Worm (Caenorhabditis elegans) whole organism, L2 larva: ENCODE measurements around the gene Y61A9LA.1.

Experiments used
- F13H6.1 ChIP-seq: sonication (generic microtip); optimal IDR thresholded peaks from 2 replicates; lab custom pipeline; 2016; ENCODE audit warnings: missing genetic modification characterization, missing compliant biosample characterization
- R02D3.7 ChIP-seq: fragments of 150-350 bp; optimal IDR thresholded peaks from 2 replicates; lab custom pipeline; 2014; ENCODE audit warnings: missing biosample characterization, missing genetic modification characterization
- ZK546.5 ChIP-seq: sonication (generic microtip); optimal IDR thresholded peaks from 2 replicates; lab custom pipeline; 2017; ENCODE audit warnings: missing biosample characterization, missing genetic modification characterization
- alr-1 ChIP-seq: fragments of 150-350 bp; optimal IDR thresholded peaks from 2 replicates; lab custom pipeline; 2014; ENCODE audit warnings: missing biosample characterization, missing genetic modification characterization
- blmp-1 ChIP-seq: sonication (generic microtip); optimal IDR thresholded peaks from 2 replicates; lab custom pipeline; 2017; ENCODE audit warnings: missing genetic modification characterization, mild to moderate bottlenecking, missing compliant biosample characterization, antibody characterized with exemption, moderate library complexity; ENCODE audit not compliant: insufficient read depth
- ceh-16 ChIP-seq: fragments of 150-350 bp; optimal IDR thresholded peaks from 2 replicates; lab custom pipeline; 2014; ENCODE audit warnings: missing biosample characterization, missing genetic modification characterization
- ceh-82 ChIP-seq: fragments of 150-350 bp; optimal IDR thresholded peaks from 2 replicates; lab custom pipeline; 2014; ENCODE audit warnings: missing biosample characterization, missing genetic modification characterization
- crh-2 ChIP-seq: sonication (generic microtip); optimal IDR thresholded peaks from 2 replicates; lab custom pipeline; 2017; ENCODE audit warnings: missing biosample characterization, missing genetic modification characterization
- dmd-4 ChIP-seq: sonication (generic microtip); optimal IDR thresholded peaks from 2 replicates; lab custom pipeline; 2017; ENCODE audit warnings: missing biosample characterization, missing genetic modification characterization
- egl-27 ChIP-seq: sonication (generic microtip); optimal IDR thresholded peaks from 3 replicates; lab custom pipeline; 2017; ENCODE audit warnings: missing biosample characterization, missing genetic modification reagents, missing genetic modification characterization
- elt-1 ChIP-seq: fragments of 150-350 bp; optimal IDR thresholded peaks from 2 replicates; lab custom pipeline; 2014; ENCODE audit warnings: missing biosample characterization, missing genetic modification characterization
- elt-3 ChIP-seq: sonication (generic microtip); optimal IDR thresholded peaks from 2 replicates; lab custom pipeline; 2017; ENCODE audit warnings: missing biosample characterization, missing genetic modification characterization
- fos-1 ChIP-seq: fragments of 150-350 bp; optimal IDR thresholded peaks from 2 replicates; lab custom pipeline; 2014; ENCODE audit warnings: missing biosample characterization, missing genetic modification characterization
- gmeb-1 ChIP-seq: fragments of 150-350 bp; optimal IDR thresholded peaks from 2 replicates; lab custom pipeline; 2014; ENCODE audit warnings: missing biosample characterization, missing genetic modification characterization
- lin-11 ChIP-seq: fragments of 150-350 bp; sonication (generic microtip); optimal IDR thresholded peaks from 2 replicates; lab custom pipeline; 2014; ENCODE audit warnings: missing biosample characterization, missing genetic modification characterization, inconsistent platforms, mixed read lengths
- lin-39 ChIP-seq: fragments of 150-350 bp; optimal IDR thresholded peaks from 2 replicates; lab custom pipeline; 2014; ENCODE audit warnings: missing biosample characterization, missing genetic modification reagents, missing genetic modification characterization
- lsy-2 ChIP-seq, 2 experiments: fragments of 150-350 bp in 1 of 2; sonication (generic microtip) in 1 of 2; optimal IDR thresholded peaks; 2 replicates each; lab custom pipeline; 2014 to 2017; ENCODE audit warnings: missing biosample characterization in 2 of 2, missing genetic modification characterization in 2 of 2
- mbf-1 ChIP-seq: sonication (generic microtip); optimal IDR thresholded peaks from 2 replicates; lab custom pipeline; 2017; ENCODE audit warnings: missing biosample characterization, missing genetic modification characterization
- mdl-1 ChIP-seq, 2 experiments: fragments of 150-350 bp in 1 of 2; sonication (generic microtip) in 1 of 2; optimal IDR thresholded peaks; 2 replicates each; lab custom pipeline; 2017; ENCODE audit warnings: missing biosample characterization in 2 of 2, missing genetic modification characterization in 2 of 2
- nhr-11 ChIP-seq: fragments of 150-350 bp; optimal IDR thresholded peaks from 2 replicates; lab custom pipeline; 2014; ENCODE audit warnings: missing biosample characterization, missing genetic modification characterization
- nhr-12 ChIP-seq: fragments of 150-350 bp; optimal IDR thresholded peaks from 2 replicates; lab custom pipeline; 2014; ENCODE audit warnings: missing biosample characterization, missing genetic modification characterization
- nhr-129 ChIP-seq: fragments of 150-350 bp; optimal IDR thresholded peaks from 2 replicates; lab custom pipeline; 2014; ENCODE audit warnings: missing biosample characterization, missing genetic modification characterization
- nhr-21 ChIP-seq: fragments of 150-350 bp; optimal IDR thresholded peaks from 2 replicates; lab custom pipeline; 2014; ENCODE audit warnings: missing biosample characterization, missing genetic modification characterization
- nhr-23 ChIP-seq: fragments of 150-350 bp; optimal IDR thresholded peaks from 2 replicates; lab custom pipeline; 2014; ENCODE audit warnings: missing biosample characterization, missing genetic modification reagents, missing genetic modification characterization
- nhr-237 ChIP-seq: fragments of 150-350 bp; optimal IDR thresholded peaks from 2 replicates; lab custom pipeline; 2014; ENCODE audit warnings: missing biosample characterization, missing genetic modification characterization
- nhr-25 ChIP-seq: fragments of 150-350 bp; sonication (generic microtip); optimal IDR thresholded peaks from 3 replicates; lab custom pipeline; 2014; ENCODE audit warnings: missing biosample characterization, missing genetic modification characterization
- nhr-6 ChIP-seq: fragments of 150-350 bp; optimal IDR thresholded peaks from 2 replicates; lab custom pipeline; 2014; ENCODE audit warnings: missing biosample characterization, missing genetic modification characterization
- peb-1 ChIP-seq: fragments of 150-350 bp; optimal IDR thresholded peaks from 2 replicates; lab custom pipeline; 2014; ENCODE audit warnings: missing biosample characterization, missing genetic modification characterization
- skn-1 ChIP-seq: sonication (generic microtip); optimal IDR thresholded peaks from 2 replicates; lab custom pipeline; 2017; ENCODE audit warnings: missing biosample characterization, missing genetic modification characterization
- sma-3 ChIP-seq: sonication (generic microtip); optimal IDR thresholded peaks from 2 replicates; lab custom pipeline; 2016; ENCODE audit warnings: missing genetic modification reagents, missing genetic modification characterization, missing compliant biosample characterization
- sma-9 ChIP-seq, 2 experiments: fragments of 150-350 bp in 1 of 2; sonication (generic microtip) in 1 of 2; optimal IDR thresholded peaks; 2 replicates each; lab custom pipeline; 2014 to 2016; ENCODE audit warnings: missing genetic modification characterization in 2 of 2, mild to moderate bottlenecking in 1 of 2, missing biosample characterization in 1 of 2, missing compliant biosample characterization in 1 of 2, missing genetic modification reagents in 1 of 2, moderate library complexity in 1 of 2
- snpc-4 ChIP-seq: fragments of 150-350 bp; optimal IDR thresholded peaks from 2 replicates; lab custom pipeline; 2014; ENCODE audit warnings: missing biosample characterization, missing genetic modification characterization
- unc-39 ChIP-seq: fragments of 150-350 bp; optimal IDR thresholded peaks from 2 replicates; lab custom pipeline; 2014; ENCODE audit warnings: missing biosample characterization, missing genetic modification characterization
- unc-62 ChIP-seq: fragments of 150-350 bp; optimal IDR thresholded peaks from 2 replicates; lab custom pipeline; 2014; ENCODE audit warnings: missing biosample characterization, missing genetic modification reagents, missing genetic modification characterization
- zag-1 ChIP-seq: fragments of 150-350 bp; optimal IDR thresholded peaks from 2 replicates; lab custom pipeline; 2014; ENCODE audit warnings: missing biosample characterization, missing genetic modification characterization
- ztf-1 ChIP-seq: fragments of 200-800 bp; sonication (Bioruptor generic); conservative IDR thresholded peaks from 2 replicates; pipeline ENCODE4 v1.3.6; 2022; ENCODE audit warnings: missing genetic modification characterization, missing compliant biosample characterization
- ztf-11 ChIP-seq: sonication (generic microtip); optimal IDR thresholded peaks from 2 replicates; lab custom pipeline; 2017; ENCODE audit warnings: missing biosample characterization, missing genetic modification characterization

Gene Y61A9LA.1

ce11 chrV:4617260-4617659, 32.2 kb downstream of the Y61A9LA.1 start, which contains the start of gene sumv-2:
Gene sumv-2 (plus strand): TSS chrV:4617560.
- no peak for TF ChIP-seq nhr-129
- no peak for TF ChIP-seq elt-3 (tag; lab: Kevin White, UChicago)
- no peak for TF ChIP-seq ztf-11
- TF ChIP-seq unc-39 (tag; lab: Kevin White, UChicago), result no peak
- TF ChIP-seq nhr-6, result no peak
- TF ChIP-seq unc-62 (GFP tag; lab: Kevin White, UChicago), result no peak

- TF ChIP-seq lin-11 (tag; lab: Kevin White, UChicago), result no peak
- TF ChIP-seq, all 48 proteins: peak for 0
Measured at ce11 chrV:4623535-4623934, 38.4 kb downstream of the Y61A9LA.1 start.

ce11 chrV:4624717-4625116, 39.6 kb downstream of the Y61A9LA.1 start:
- TF ChIP-seq gmeb-1 (tag; lab: Kevin White, UChicago) (no peak), nhr-11 (tag; lab: Kevin White, UChicago) (no peak), elt-1 (no peak), R02D3.7 (tag; lab: Kevin White, UChicago) (no peak), nhr-237 (tag; lab: Kevin White, UChicago) (no peak), ZK546.5 (tag; lab: Kevin White, UChicago) (no peak), nhr-25 (tag; lab: Kevin White, UChicago) (no peak), sma-9 (GFP tag; optimal IDR thresholded peaks at IDR 0.05; lab: Kevin White, UChicago) (no peak), sma-9 (tag; optimal IDR thresholded peaks at IDR 0.05; lab: Kevin White, UChicago) (no peak), F13H6.1 (tag; lab: Kevin White, UChicago) (no peak), peb-1 (tag; lab: Kevin White, UChicago) (no peak), ceh-16 (tag; lab: Kevin White, UChicago) (no peak), lin-39 (tag; lab: Kevin White, UChicago) (no peak), dmd-4 (tag; lab: Kevin White, UChicago) (no peak), zag-1 (no peak), skn-1 (tag; lab: Kevin White, UChicago) (no peak), nhr-129 (no peak)

ce11 chrV:4626344-4626743, 41.2 kb downstream of the Y61A9LA.1 start:
- TF ChIP-seq zag-1 (no peak), ztf-1 (GFP tag; lab: Robert Waterston, UW) (no peak), mbf-1 (no peak), mdl-1 (tag; optimal IDR thresholded peaks at IDR 0.05; lab: Kevin White, UChicago) (no peak), unc-39 (tag; lab: Kevin White, UChicago) (no peak), alr-1 (tag; lab: Kevin White, UChicago) (no peak), lsy-2 (tag; optimal IDR thresholded peaks at IDR 0.05; lab: Kevin White, UChicago) (no peak), nhr-237 (tag; lab: Kevin White, UChicago) (no peak), snpc-4 (tag; lab: Kevin White, UChicago) (no peak), ZK546.5 (tag; lab: Kevin White, UChicago) (no peak), nhr-11 (tag; lab: Kevin White, UChicago) (no peak), egl-27 (no peak), nhr-12 (tag; lab: Kevin White, UChicago) (no peak), elt-3 (tag; lab: Kevin White, UChicago) (no peak)

ce11 chrV:4628517-4628930, 43.4 kb downstream of the Y61A9LA.1 start, which contains the start of gene pmt-2:
Gene pmt-2 (plus strand): TSS chrV:4628580.
- TF ChIP-seq lsy-2 (tag; optimal IDR thresholded peaks at IDR 0.05; lab: Kevin White, UChicago), result no peak
- peak; percentile 45 for TF ChIP-seq egl-27
- TF ChIP-seq nhr-25 (tag; lab: Kevin White, UChicago), result peak; percentile 59
- peak; percentile 78 for TF ChIP-seq blmp-1
- peak; percentile 64 for TF ChIP-seq sma-3 (GFP tag; lab: Kevin White, UChicago)
- TF ChIP-seq ceh-82 (tag; lab: Kevin White, UChicago), result no peak
- TF ChIP-seq fos-1, result peak; percentile 36
- TF ChIP-seq nhr-237 (tag; lab: Kevin White, UChicago), result no peak
- TF ChIP-seq nhr-23, result peak; percentile 61
- TF ChIP-seq nhr-21, result peak; percentile 28
- TF ChIP-seq elt-1, result peak; percentile 70
- no peak for TF ChIP-seq zag-1
- TF ChIP-seq crh-2 (tag; lab: Kevin White, UChicago), result peak; percentile 44
- TF ChIP-seq nhr-11 (tag; lab: Kevin White, UChicago), result no peak
- TF ChIP-seq ceh-16 (tag; lab: Kevin White, UChicago), result peak; percentile 92
- TF ChIP-seq nhr-129, result peak; percentile 18
